Worm (Caenorhabditis elegans) whole organism, L2 larva: ENCODE data around the gene rgs-4.

ENCODE experiments used
- ceh-82 ChIP-seq: fragments of 150-350 bp; optimal IDR thresholded peaks from 2 replicates; lab custom pipeline; 2014; ENCODE audit warnings: missing biosample characterization, missing genetic modification characterization
- egl-27 ChIP-seq: sonication (generic microtip); optimal IDR thresholded peaks from 3 replicates; lab custom pipeline; 2017; ENCODE audit warnings: missing biosample characterization, missing genetic modification reagents, missing genetic modification characterization
- gmeb-1 ChIP-seq: fragments of 150-350 bp; optimal IDR thresholded peaks from 2 replicates; lab custom pipeline; 2014; ENCODE audit warnings: missing biosample characterization, missing genetic modification characterization
- nhr-12 ChIP-seq: fragments of 150-350 bp; optimal IDR thresholded peaks from 2 replicates; lab custom pipeline; 2014; ENCODE audit warnings: missing biosample characterization, missing genetic modification characterization
- skn-1 ChIP-seq: sonication (generic microtip); optimal IDR thresholded peaks from 2 replicates; lab custom pipeline; 2017; ENCODE audit warnings: missing biosample characterization, missing genetic modification characterization

DNA sequence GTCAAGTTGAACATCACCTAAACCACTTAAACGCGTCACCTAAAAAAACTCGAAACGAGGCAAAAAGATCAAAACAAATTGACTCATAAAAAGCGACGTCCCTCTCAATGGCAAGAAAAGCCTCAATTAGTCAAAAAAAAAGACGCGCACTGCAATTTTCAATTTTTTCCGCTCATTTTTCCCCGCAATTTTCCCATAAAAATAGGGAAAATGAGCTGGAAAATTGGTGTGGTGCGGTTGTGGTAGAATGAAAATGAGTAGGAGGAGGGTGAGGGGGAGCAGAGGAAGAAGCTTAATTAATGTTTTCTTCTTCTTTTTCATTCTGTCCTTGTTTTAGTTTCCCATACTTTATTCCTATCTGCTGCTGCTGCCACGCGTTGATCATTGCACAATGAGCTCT lies 3.1 kb downstream of the rgs-4 start:
- TF ChIP-seq ceh-82 (tag; lab: Kevin White, UChicago) (no peak), gmeb-1 (no peak), skn-1 (no peak), nhr-12 (no peak), egl-27 (no peak)
